Worm (Caenorhabditis elegans) whole organism, late embryonic: ENCODE measurements around the gene Y47D3A.34.

Source experiments
- ama-1 ChIP-seq: fragments of 150-350 bp; optimal IDR thresholded peaks from 2 replicates; lab custom pipeline; 2014
- ceh-14 ChIP-seq: sonication (generic microtip); optimal IDR thresholded peaks from 2 replicates; lab custom pipeline; 2016; ENCODE audit warnings: missing genotype, missing genetic modification characterization, missing compliant biosample characterization
- ceh-19 ChIP-seq: fragments of 200-800 bp; sonication (Bioruptor generic); optimal IDR thresholded peaks from 2 replicates; lab custom pipeline; 2018; ENCODE audit warnings: mild to moderate bottlenecking, missing genetic modification characterization, missing compliant biosample characterization
- ceh-45 ChIP-seq: fragments of 200-800 bp; sonication (Bioruptor generic); IDR thresholded peaks from 2 replicates; pipeline ENCODE4 v1.3.6; 2022; ENCODE audit warnings: missing genetic modification reagents, missing genetic modification characterization, missing compliant biosample characterization
- ceh-48 ChIP-seq: sonication (generic microtip); optimal IDR thresholded peaks from 2 replicates; lab custom pipeline; 2016; ENCODE audit warnings: missing genetic modification characterization, inconsistent platforms, missing compliant biosample characterization
- ceh-9 ChIP-seq: sonication (generic microtip); optimal IDR thresholded peaks from 2 replicates; lab custom pipeline; 2016; ENCODE audit warnings: mild to moderate bottlenecking, missing genetic modification characterization, inconsistent platforms, missing compliant biosample characterization
- fkh-10 ChIP-seq: fragments of 150-350 bp; optimal IDR thresholded peaks from 2 replicates; lab custom pipeline; 2014; ENCODE audit warnings: missing biosample characterization, missing genetic modification reagents, missing genetic modification characterization
- gmeb-2 ChIP-seq: sonication (generic microtip); optimal IDR thresholded peaks from 2 replicates; lab custom pipeline; 2016; ENCODE audit warnings: missing genetic modification characterization, inconsistent platforms, missing compliant biosample characterization
- lim-6 ChIP-seq: sonication (generic microtip); optimal IDR thresholded peaks from 2 replicates; lab custom pipeline; 2016; ENCODE audit warnings: missing genetic modification characterization, missing compliant biosample characterization
- nfya-1 ChIP-seq: sonication (generic microtip); optimal IDR thresholded peaks from 2 replicates; lab custom pipeline; 2017; ENCODE audit warnings: missing genetic modification characterization, mild to moderate bottlenecking, missing compliant biosample characterization, antibody characterized with exemption, moderate library complexity
- nhr-232 ChIP-seq: sonication (generic microtip); optimal IDR thresholded peaks from 2 replicates; lab custom pipeline; 2016; ENCODE audit warnings: missing genetic modification characterization, missing compliant biosample characterization
- unc-42 ChIP-seq: sonication (generic microtip); optimal IDR thresholded peaks from 2 replicates; lab custom pipeline; 2016; ENCODE audit warnings: missing genotype, missing genetic modification characterization, missing compliant biosample characterization
- unc-55 ChIP-seq: sonication (generic microtip); optimal IDR thresholded peaks from 2 replicates; lab custom pipeline; 2017; ENCODE audit warnings: missing biosample characterization, missing genetic modification reagents, missing genetic modification characterization

ce11 chrIII:11200879-11201518 lies 33.7 kb downstream of the Y47D3A.34 start:
- TF ChIP-seq nfya-1 (tag; lab: Kevin White, UChicago) (no peak), ceh-9 (tag; lab: Kevin White, UChicago) (no peak), nhr-232 (no peak), ceh-19 (GFP tag; lab: Kevin White, UChicago) (no peak), ceh-14 (no peak), ceh-48 (tag; lab: Kevin White, UChicago) (no peak), fkh-10 (GFP tag; lab: Kevin White, UChicago) (no peak), unc-42 (tag; lab: Kevin White, UChicago) (no peak), ama-1 (no peak), ceh-45 (GFP tag; lab: Robert Waterston, UW) (no peak), lim-6 (no peak), gmeb-2 (tag; lab: Kevin White, UChicago) (no peak), unc-55 (GFP tag; lab: Kevin White, UChicago) (no peak)
